Worm (Caenorhabditis elegans): Measurements from ENCODE around the gene dao-6.

Gene dao-6

ce11 chrIII:9764718-9765117 is 28.7 kb upstream of the dao-6 start:
- TF ChIP-seq nhr-28 (tag; optimal IDR thresholded peaks at IDR 0.05): no peak
- TF ChIP-seq jun-1 (tag; optimal IDR thresholded peaks at IDR 0.05): no peak
- TF ChIP-seq nhr-23 (tag; optimal IDR thresholded peaks at IDR 0.05): no peak
- no peak for TF ChIP-seq skn-1 (tag; optimal IDR thresholded peaks at IDR 0.05)
- TF ChIP-seq eor-1 (tag; optimal IDR thresholded peaks at IDR 0.05): no peak
- TF ChIP-seq lin-15B (tag; optimal IDR thresholded peaks at IDR 0.05): no peak
- no peak for TF ChIP-seq ZK546.5 (tag; optimal IDR thresholded peaks at IDR 0.05)
- TF ChIP-seq nhr-12 (tag; optimal IDR thresholded peaks at IDR 0.05): no peak
- TF ChIP-seq lin-39 (tag; optimal IDR thresholded peaks at IDR 0.05): peak; percentile 1
- no peak for TF ChIP-seq fkh-2 (tag; optimal IDR thresholded peaks at IDR 0.05)
- no peak for TF ChIP-seq pqm-1 (tag; optimal IDR thresholded peaks at IDR 0.05)
- TF ChIP-seq daf-12 (tag; optimal IDR thresholded peaks at IDR 0.05): no peak
- TF ChIP-seq ama-1 (optimal IDR thresholded peaks at IDR 0.05): peak; percentile 29
- TF ChIP-seq hmg-11 (tag; optimal IDR thresholded peaks at IDR 0.05): peak; percentile 10
- no peak for TF ChIP-seq R02D3.7 (tag; optimal IDR thresholded peaks at IDR 0.05)

- no peak for TF ChIP-seq nhr-25 (tag; optimal IDR thresholded peaks at IDR 0.05)
- no peak for TF ChIP-seq ceh-28 (tag; optimal IDR thresholded peaks at IDR 0.05)
- TF ChIP-seq aly-2 (tag; optimal IDR thresholded peaks at IDR 0.05): no peak
- no peak for TF ChIP-seq pqm-1 (tag; optimal IDR thresholded peaks at IDR 0.05)
- no peak for TF ChIP-seq lin-15B (tag; optimal IDR thresholded peaks at IDR 0.05)
- TF ChIP-seq unc-39 (tag; optimal IDR thresholded peaks at IDR 0.05): no peak
- TF ChIP-seq nhr-237 (tag; optimal IDR thresholded peaks at IDR 0.05): no peak
- no peak for TF ChIP-seq elt-3 (tag; optimal IDR thresholded peaks at IDR 0.05)
- no peak for TF ChIP-seq nhr-77 (tag; optimal IDR thresholded peaks at IDR 0.05)
- no peak for TF ChIP-seq nhr-11 (tag; optimal IDR thresholded peaks at IDR 0.05)
- TF ChIP-seq mml-1 (tag; optimal IDR thresholded peaks at IDR 0.05): no peak
Observed at ce11 chrIII:9762093-9762748, 26.2 kb upstream of the dao-6 start, which contains the start of gene gcc-2. Gene gcc-2, minus strand, starts transcription at chrIII:9762143.

ce11 chrIII:9760184-9760583 is 24.2 kb upstream of the dao-6 start:
- TF ChIP-seq nhr-11 (tag; optimal IDR thresholded peaks at IDR 0.05) (no peak), ceh-28 (tag; optimal IDR thresholded peaks at IDR 0.05) (no peak), elt-2 (tag; optimal IDR thresholded peaks at IDR 0.05) (no peak), R02D3.7 (tag; optimal IDR thresholded peaks at IDR 0.05) (no peak), zag-1 (tag; optimal IDR thresholded peaks at IDR 0.05) (no peak), egl-5 (tag; optimal IDR thresholded peaks at IDR 0.05) (no peak), ztf-11 (tag; optimal IDR thresholded peaks at IDR 0.05) (no peak), ama-1 (optimal IDR thresholded peaks at IDR 0.05) (no peak), nhr-12 (tag; optimal IDR thresholded peaks at IDR 0.05) (no peak), nhr-28 (tag; optimal IDR thresholded peaks at IDR 0.05) (no peak), nhr-67 (tag; optimal IDR thresholded peaks at IDR 0.05) (no peak), egl-27 (tag; optimal IDR thresholded peaks at IDR 0.05) (no peak), elt-1 (tag; optimal IDR thresholded peaks at IDR 0.05) (no peak), nhr-43 (tag; optimal IDR thresholded peaks at IDR 0.05; ENCODE audit: poor library complexity, severe bottlenecking) (no peak), pqm-1 (tag; optimal IDR thresholded peaks at IDR 0.05) (no peak)

- TF ChIP-seq R02D3.7 (tag; optimal IDR thresholded peaks at IDR 0.05) (no peak), nhr-43 (tag; optimal IDR thresholded peaks at IDR 0.05; ENCODE audit: poor library complexity, severe bottlenecking) (no peak), elt-1 (tag; optimal IDR thresholded peaks at IDR 0.05) (no peak), nhr-11 (tag; optimal IDR thresholded peaks at IDR 0.05) (no peak), mdl-1 (tag; optimal IDR thresholded peaks at IDR 0.05) (no peak), ama-1 (optimal IDR thresholded peaks at IDR 0.05) (no peak)
Observed at ce11 chrIII:9758848-9759247, 22.8 kb upstream of the dao-6 start, which contains the start of gene rmd-1. Gene rmd-1, plus strand, starts transcription at chrIII:9759094.

ce11 chrIII:9757414-9757813 is 21.4 kb upstream of the dao-6 start, which contains the start of gene vps-53:
Gene vps-53, minus strand, starts transcription at chrIII:9757514.
- TF ChIP-seq aly-2 (tag; optimal IDR thresholded peaks at IDR 0.05) (no peak), fkh-2 (tag; optimal IDR thresholded peaks at IDR 0.05) (no peak), zag-1 (tag; optimal IDR thresholded peaks at IDR 0.05) (no peak), unc-62 (GFP tag; optimal IDR thresholded peaks at IDR 0.05) (no peak), lin-39 (tag; optimal IDR thresholded peaks at IDR 0.05) (no peak), ceh-9 (tag; optimal IDR thresholded peaks at IDR 0.05) (no peak), lin-15B (tag; optimal IDR thresholded peaks at IDR 0.05) (no peak), mml-1 (tag; optimal IDR thresholded peaks at IDR 0.05) (no peak), daf-12 (tag; optimal IDR thresholded peaks at IDR 0.05) (no peak), pha-4 (tag; optimal IDR thresholded peaks at IDR 0.05) (no peak), ZK546.5 (tag; optimal IDR thresholded peaks at IDR 0.05) (no peak), nhr-76 (tag; optimal IDR thresholded peaks at IDR 0.05) (no peak), elt-2 (tag; optimal IDR thresholded peaks at IDR 0.05) (no peak), pqm-1 (tag; optimal IDR thresholded peaks at IDR 0.05) (no peak), nhr-237 (tag; optimal IDR thresholded peaks at IDR 0.05) (no peak), ama-1 (optimal IDR thresholded peaks at IDR 0.05) (no peak), nhr-28 (tag; optimal IDR thresholded peaks at IDR 0.05) (no peak), egl-27 (tag; optimal IDR thresholded peaks at IDR 0.05) (no peak)
